Fruit fly (Drosophila melanogaster) whole organism, embryonic: ENCODE results near the gene Pnn.

ENCODE experiments used
- CG10209 ChIP-seq: fragments of 200-800 bp; sonication (Bioruptor generic); optimal IDR thresholded peaks from 3 replicates; lab custom pipeline; 2017; ENCODE audit warnings: missing biosample characterization, mild to moderate bottlenecking, missing genetic modification characterization, missing genetic modification reagents
- CG11695 ChIP-seq: fragments of 200-800 bp; sonication (Bioruptor generic); IDR thresholded peaks from 3 replicates; pipeline ENCODE4 v1.3.6; 2022; ENCODE audit warnings: missing biosample characterization, missing genetic modification characterization
- CG12391 ChIP-seq: fragments of 200-800 bp; sonication (Bioruptor generic); optimal IDR thresholded peaks from 3 replicates; lab custom pipeline; 2018; ENCODE audit warnings: missing biosample characterization, mild to moderate bottlenecking, missing genetic modification characterization, moderate library complexity
- CG14014 ChIP-seq: fragments of 200-800 bp; sonication (Bioruptor generic); IDR thresholded peaks from 2 replicates; pipeline ENCODE4 v1.3.6; 2022; ENCODE audit warnings: missing biosample characterization, missing genetic modification characterization
- CG16813 ChIP-seq: fragments of 200-800 bp; sonication (Bioruptor generic); IDR thresholded peaks from 3 replicates; pipeline ENCODE4 v1.3.6; 2022; ENCODE audit warnings: missing biosample characterization, missing genetic modification characterization; ENCODE audit not compliant: partially characterized antibody
- CG17568 ChIP-seq: fragments of 200-800 bp; sonication (Bioruptor generic); optimal IDR thresholded peaks from 2 replicates; lab custom pipeline; 2018; ENCODE audit warnings: missing biosample characterization, mild to moderate bottlenecking, missing genetic modification characterization, moderate library complexity
- CG1792 ChIP-seq: fragments of 200-800 bp; sonication (Bioruptor generic); optimal IDR thresholded peaks from 2 replicates; lab custom pipeline; 2016; ENCODE audit warnings: missing biosample characterization, missing genetic modification characterization
- CG2116 ChIP-seq: fragments of 200-800 bp; sonication (Bioruptor generic); optimal IDR thresholded peaks from 3 replicates; lab custom pipeline; 2018; ENCODE audit warnings: missing biosample characterization, mild to moderate bottlenecking, missing genetic modification characterization
- CG30403 ChIP-seq: fragments of 200-800 bp; sonication (Bioruptor generic); optimal IDR thresholded peaks from 3 replicates; lab custom pipeline; 2016; ENCODE audit warnings: missing biosample characterization, missing genetic modification characterization
- CG3065 ChIP-seq: fragments of 200-800 bp; sonication (Bioruptor generic); optimal IDR thresholded peaks from 2 replicates; lab custom pipeline; 2016; ENCODE audit warnings: missing biosample characterization, missing genetic modification characterization
- CG32772 ChIP-seq: fragments of 200-800 bp; sonication (Bioruptor generic); IDR thresholded peaks from 2 replicates; pipeline ENCODE4 v1.3.6; 2022; ENCODE audit warnings: missing biosample characterization, missing genetic modification characterization
- CG6854 ChIP-seq: fragments of 200-800 bp; sonication (Bioruptor generic); optimal IDR thresholded peaks from 3 replicates; lab custom pipeline; 2017; ENCODE audit warnings: missing biosample characterization, mild to moderate bottlenecking, missing genetic modification characterization
- CG7928 ChIP-seq: fragments of 200-800 bp; sonication (Bioruptor generic); optimal IDR thresholded peaks from 2 replicates; lab custom pipeline; 2017; ENCODE audit warnings: missing biosample characterization, mild to moderate bottlenecking, missing genetic modification characterization
- CG8359 ChIP-seq: fragments of 200-800 bp; sonication (Bioruptor generic); optimal IDR thresholded peaks from 2 replicates; lab custom pipeline; 2017; ENCODE audit warnings: missing biosample characterization, mild to moderate bottlenecking, missing genetic modification characterization, borderline replicate concordance
- CTCF ChIP-seq: fragments of 200-800 bp; sonication (Bioruptor generic); optimal IDR thresholded peaks from 2 replicates; lab custom pipeline; 2017; ENCODE audit warnings: missing biosample characterization, mild to moderate bottlenecking, missing genetic modification characterization, moderate library complexity
- CrebB ChIP-seq: fragments of 200-800 bp; sonication (Bioruptor generic); optimal IDR thresholded peaks from 3 replicates; lab custom pipeline; 2018; ENCODE audit warnings: missing biosample characterization, mild to moderate bottlenecking, missing genetic modification characterization
- Dref ChIP-seq: fragments of 200-800 bp; sonication (Bioruptor generic); IDR thresholded peaks from 2 replicates; pipeline ENCODE4 v1.3.6; 2022; ENCODE audit warnings: missing biosample characterization, missing genetic modification characterization
- E2f2 ChIP-seq: fragments of 200-800 bp; sonication (Bioruptor generic); IDR thresholded peaks from 2 replicates; pipeline ENCODE4 v1.3.6; 2022; ENCODE audit warnings: missing biosample characterization, missing genetic modification characterization
- HLHmδ ChIP-seq: fragments of 200-800 bp; sonication (Bioruptor generic); optimal IDR thresholded peaks from 2 replicates; lab custom pipeline; 2018; ENCODE audit warnings: missing biosample characterization, mild to moderate bottlenecking, missing genetic modification characterization, moderate library complexity
- Hmr ChIP-seq: fragments of 200-800 bp; sonication (Bioruptor generic); optimal IDR thresholded peaks from 3 replicates; lab custom pipeline; 2017; ENCODE audit warnings: mild to moderate bottlenecking, missing biosample characterization, missing genetic modification reagents, missing genetic modification characterization
- Lim3 ChIP-seq: fragments of 200-800 bp; sonication (Bioruptor generic); IDR thresholded peaks from 2 replicates; pipeline ENCODE4 v1.3.6; 2022; ENCODE audit warnings: missing biosample characterization, missing genetic modification characterization
- MBD-R2 ChIP-seq: fragments of 200-800 bp; sonication (Bioruptor generic); IDR thresholded peaks from 2 replicates; pipeline ENCODE4 v1.3.6; 2022; ENCODE audit warnings: missing biosample characterization, missing genetic modification characterization
- Meics ChIP-seq: fragments of 200-800 bp; sonication (Bioruptor generic); optimal IDR thresholded peaks from 2 replicates; lab custom pipeline; 2017; ENCODE audit warnings: missing biosample characterization, mild to moderate bottlenecking, missing genetic modification characterization
- Myb ChIP-seq: fragments of 200-800 bp; sonication (Bioruptor generic); optimal IDR thresholded peaks from 2 replicates; lab custom pipeline; 2016; ENCODE audit warnings: missing biosample characterization, missing genetic modification characterization
- NC2α ChIP-seq: fragments of 200-800 bp; sonication (Bioruptor generic); optimal IDR thresholded peaks from 2 replicates; lab custom pipeline; 2016; ENCODE audit warnings: missing biosample characterization, missing genetic modification characterization
- Nf-YA ChIP-seq: fragments of 200-800 bp; sonication (Bioruptor generic); IDR thresholded peaks from 2 replicates; pipeline ENCODE4 v1.3.6; 2022; ENCODE audit warnings: missing biosample characterization, missing genetic modification characterization
- az2 ChIP-seq: fragments of 200-800 bp; sonication (Bioruptor generic); optimal IDR thresholded peaks from 3 replicates; lab custom pipeline; 2016; ENCODE audit warnings: missing biosample characterization, missing genetic modification characterization
- ci ChIP-seq: fragments of 200-800 bp; sonication (Bioruptor generic); IDR thresholded peaks from 3 replicates; pipeline ENCODE4 v1.3.6; 2022; ENCODE audit warnings: missing biosample characterization, missing genetic modification characterization
- crol ChIP-seq: fragments of 200-800 bp; sonication (Bioruptor generic); IDR thresholded peaks from 2 replicates; pipeline ENCODE4 v1.3.6; 2022; ENCODE audit warnings: missing biosample characterization, missing genetic modification characterization
- dmrt99B ChIP-seq: fragments of 200-800 bp; sonication (Bioruptor generic); optimal IDR thresholded peaks from 2 replicates; lab custom pipeline; 2018; ENCODE audit warnings: missing biosample characterization, mild to moderate bottlenecking, missing genetic modification characterization, moderate library complexity
- ems ChIP-seq: fragments of 200-800 bp; sonication (Bioruptor generic); optimal IDR thresholded peaks from 3 replicates; lab custom pipeline; 2016; ENCODE audit warnings: missing biosample characterization, missing genetic modification characterization
- ewg ChIP-seq: fragments of 200-800 bp; sonication (Bioruptor generic); optimal IDR thresholded peaks from 3 replicates; lab custom pipeline; 2017; ENCODE audit warnings: mild to moderate bottlenecking, missing biosample characterization, missing genetic modification reagents, missing genetic modification characterization
- fd64A ChIP-seq: fragments of 200-800 bp; sonication (Bioruptor generic); optimal IDR thresholded peaks from 3 replicates; lab custom pipeline; 2018; ENCODE audit warnings: missing biosample characterization, mild to moderate bottlenecking, missing genetic modification characterization
- fru ChIP-seq: fragments of >200 bp; optimal IDR thresholded peaks from 2 replicates; lab custom pipeline; 2017
- gsb-n ChIP-seq: fragments of 200-800 bp; sonication (Bioruptor generic); optimal IDR thresholded peaks from 3 replicates; lab custom pipeline; 2018; ENCODE audit warnings: missing biosample characterization, mild to moderate bottlenecking, missing genetic modification characterization
- hbn ChIP-seq: fragments of 200-800 bp; sonication (Bioruptor generic); IDR thresholded peaks from 2 replicates; pipeline ENCODE4 v1.3.6; 2022; ENCODE audit warnings: missing biosample characterization, missing genetic modification characterization; ENCODE audit not compliant: partially characterized antibody
- inv ChIP-seq: fragments of 200-800 bp; sonication (Bioruptor generic); IDR thresholded peaks from 2 replicates; pipeline ENCODE4 v1.3.6; 2022; ENCODE audit warnings: missing biosample characterization, missing genetic modification characterization; ENCODE audit not compliant: partially characterized antibody
- jing ChIP-seq: fragments of 200-800 bp; sonication (Bioruptor generic); optimal IDR thresholded peaks from 2 replicates; lab custom pipeline; 2018; ENCODE audit warnings: missing biosample characterization, mild to moderate bottlenecking, missing genetic modification characterization
- klu ChIP-seq: fragments of 200-800 bp; sonication (Bioruptor generic); IDR thresholded peaks from 2 replicates; pipeline ENCODE4 v1.3.6; 2022; ENCODE audit warnings: missing biosample characterization, missing genetic modification characterization
- nerfin-1 ChIP-seq: fragments of 200-800 bp; sonication (Bioruptor generic); optimal IDR thresholded peaks from 3 replicates; lab custom pipeline; 2019; ENCODE audit warnings: missing biosample characterization, mild to moderate bottlenecking, missing genetic modification characterization, moderate library complexity
- nerfin-2 ChIP-seq: fragments of 200-800 bp; sonication (Bioruptor generic); IDR thresholded peaks from 2 replicates; pipeline ENCODE4 v1.3.6; 2022; ENCODE audit warnings: missing biosample characterization, missing genetic modification characterization; ENCODE audit not compliant: partially characterized antibody
- rib ChIP-seq: fragments of 200-800 bp; sonication (Bioruptor generic); IDR thresholded peaks from 2 replicates; pipeline ENCODE4 v1.3.6; 2022; ENCODE audit warnings: missing biosample characterization, missing genetic modification characterization
- slp2 ChIP-seq: fragments of 200-800 bp; sonication (Bioruptor generic); optimal IDR thresholded peaks from 2 replicates; lab custom pipeline; 2016; ENCODE audit warnings: missing biosample characterization, missing genetic modification characterization
- sna ChIP-seq: fragments of 200-800 bp; sonication (Bioruptor generic); IDR thresholded peaks from 2 replicates; pipeline ENCODE4 v1.3.6; 2022; ENCODE audit warnings: missing biosample characterization, missing genetic modification characterization; ENCODE audit not compliant: partially characterized antibody
- sug ChIP-seq: fragments of 200-800 bp; optimal IDR thresholded peaks from 2 replicates; lab custom pipeline; 2019; ENCODE audit warnings: missing biosample characterization, mild to moderate bottlenecking, missing genetic modification characterization, moderate library complexity
- ttk ChIP-seq: fragments of 200-800 bp; sonication (Bioruptor generic); IDR thresholded peaks from 2 replicates; pipeline ENCODE4 v2.1.2; 2022; ENCODE audit warnings: missing biosample characterization, missing genetic modification characterization
- wor ChIP-seq: fragments of 200-800 bp; sonication (Bioruptor generic); IDR thresholded peaks from 2 replicates; pipeline ENCODE4 v1.3.6; 2022; ENCODE audit warnings: missing biosample characterization, missing genetic modification characterization
- z ChIP-seq: fragments of 200-800 bp; sonication (Bioruptor generic); IDR thresholded peaks from 3 replicates; pipeline ENCODE4 v1.3.6; 2022; ENCODE audit warnings: missing biosample characterization, missing genetic modification characterization
- zen2 ChIP-seq: fragments of 200-800 bp; sonication (Bioruptor generic); IDR thresholded peaks from 3 replicates; pipeline ENCODE4 v1.3.6; 2022; ENCODE audit warnings: missing biosample characterization, missing genetic modification characterization; ENCODE audit not compliant: partially characterized antibody

The Pnn gene

DNA sequence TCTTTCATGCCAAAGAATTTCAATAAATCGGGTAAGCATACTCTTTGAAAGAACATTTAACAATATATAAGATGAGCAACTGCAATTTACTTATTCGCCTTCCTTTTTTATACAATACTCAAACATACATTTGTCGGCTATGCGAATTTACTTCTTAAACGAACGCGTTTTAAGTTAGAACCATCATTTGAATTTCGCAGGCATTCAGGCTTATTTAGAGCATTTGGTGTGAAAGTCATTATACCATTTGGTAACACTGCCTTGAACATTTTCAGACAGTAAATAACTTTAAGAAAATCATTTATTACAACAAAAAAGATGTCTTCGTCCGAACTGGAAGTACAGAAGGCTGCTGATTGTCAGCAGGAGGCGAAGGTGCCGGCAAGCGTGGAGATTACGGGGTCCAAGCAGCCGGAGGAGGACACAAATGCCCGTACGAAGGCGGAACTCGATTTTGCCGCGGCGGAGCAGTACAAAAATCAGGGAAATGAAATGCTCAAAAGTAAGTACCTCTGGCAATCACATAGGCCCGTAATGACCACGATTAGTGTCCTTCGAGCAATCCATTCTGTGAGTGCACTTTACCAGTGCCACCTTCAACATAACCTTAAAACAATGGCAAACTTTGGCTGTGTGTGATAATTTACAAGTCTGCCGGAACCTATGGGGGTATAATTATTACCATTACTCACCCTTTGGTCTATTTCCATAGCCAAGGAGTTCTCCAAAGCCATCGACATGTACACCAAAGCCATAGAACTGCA, 7.4 kb downstream of the Pnn start (continued):
- TF ChIP-seq Lim3 (GFP tag; lab: Robert Waterston, UW) (no peak), fru (lab: Kevin White, UChicago) (no peak), Meics (GFP tag; lab: Kevin White, UChicago) (no peak), slp2 (GFP tag; lab: Kevin White, UChicago) (no peak), CG17568 (GFP tag; lab: Kevin White, UChicago) (no peak), CG10209 (GFP tag; lab: Kevin White, UChicago) (no peak)

DNA sequence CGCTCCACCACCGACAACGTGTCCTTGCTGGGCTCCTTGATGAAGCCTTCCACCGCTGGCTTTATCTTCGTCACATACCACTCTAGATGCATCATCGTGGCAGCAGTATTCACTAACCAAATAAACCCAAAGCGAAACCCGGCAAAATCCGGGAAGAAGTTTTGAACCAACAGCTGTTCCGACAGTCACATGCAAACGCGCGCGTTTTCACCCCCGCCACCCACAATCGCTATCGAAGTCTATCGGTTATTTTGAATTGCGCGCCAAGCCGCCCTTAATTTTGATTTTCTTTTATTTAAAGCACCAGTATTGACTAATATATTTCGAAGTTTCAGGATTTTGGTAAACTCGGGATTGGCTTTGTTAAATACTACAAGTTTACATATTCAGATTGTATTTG, 13.8 kb downstream of the Pnn start, which contains the start of gene Tti1:
Gene Tti1, minus strand, starts transcription at position 200 of the 400 bp plus-strand sequence.
- no peak for TF ChIP-seq gsb-n
- peak; percentile 57; the same call in 1 of the 2 replicates for TF ChIP-seq klu
- peak; percentile 92 for TF ChIP-seq E2f2 (GFP tag; lab: Robert Waterston, UW)
- TF ChIP-seq CG7928 (GFP tag; lab: Kevin White, UChicago), result no peak
- TF ChIP-seq Myb, result no peak
- TF ChIP-seq wor (GFP tag; lab: Robert Waterston, UW), result no peak
- no peak for TF ChIP-seq CG30403 (GFP tag; lab: Kevin White, UChicago)
- no peak for TF ChIP-seq CG11695 (GFP tag; lab: Robert Waterston, UW)
- peak; percentile 38; the same call in 1 of the 2 replicates for TF ChIP-seq hbn
- no peak for TF ChIP-seq ci (GFP tag; lab: Robert Waterston, UW)
- no peak for TF ChIP-seq jing
- TF ChIP-seq CTCF (GFP tag; lab: Kevin White, UChicago), result no peak
- no peak for TF ChIP-seq CG32772 (GFP tag; lab: Robert Waterston, UW)
- no peak for TF ChIP-seq CG2116 (GFP tag; lab: Kevin White, UChicago)
- TF ChIP-seq sug (tag; lab: Kevin White, UChicago), result no peak
- no peak for TF ChIP-seq nerfin-2 (GFP tag; lab: Robert Waterston, UW)
- no peak for TF ChIP-seq CG12391 (tag; lab: Kevin White, UChicago)
- TF ChIP-seq az2, result no peak
- TF ChIP-seq crol (GFP tag; lab: Robert Waterston, UW), result peak; percentile 77
- TF ChIP-seq Hmr (GFP tag; lab: Kevin White, UChicago), result no peak
- TF ChIP-seq nerfin-1 (tag; lab: Kevin White, UChicago), result no peak
- TF ChIP-seq rib, result no peak
- no peak for TF ChIP-seq HLHmδ (GFP tag; lab: Kevin White, UChicago)
- TF ChIP-seq z (GFP tag; lab: Robert Waterston, UW), result no peak
- TF ChIP-seq CG8359 (GFP tag; lab: Kevin White, UChicago), result no peak
- TF ChIP-seq CrebB (tag; lab: Kevin White, UChicago), result no peak
- TF ChIP-seq ewg (GFP tag; lab: Kevin White, UChicago), result no peak
- 0 out of 3 replicates have a peak, but pooled peaks have one; percentile 7 for TF ChIP-seq zen2 (GFP tag; lab: Robert Waterston, UW)
- TF ChIP-seq NC2α, result no peak
- no peak for TF ChIP-seq CG14014
- no peak for TF ChIP-seq dmrt99B (tag; lab: Kevin White, UChicago)
- no peak for TF ChIP-seq fd64A (GFP tag; lab: Kevin White, UChicago)
- TF ChIP-seq CG3065, result no peak
- peak; percentile 84 for TF ChIP-seq MBD-R2 (GFP tag; lab: Robert Waterston, UW)
- no peak for TF ChIP-seq Nf-YA
- TF ChIP-seq CG1792, result no peak
- TF ChIP-seq Dref (GFP tag; lab: Robert Waterston, UW), result peak; percentile 83
- no peak for TF ChIP-seq inv
- TF ChIP-seq sna, result 0 out of 2 replicates have a peak, but pooled peaks have one; percentile 27
- no peak for TF ChIP-seq CG6854 (GFP tag; lab: Kevin White, UChicago)
- no peak for TF ChIP-seq ttk (GFP tag; lab: Robert Waterston, UW)
- no peak for TF ChIP-seq ems
- TF ChIP-seq CG16813 (GFP tag; lab: Robert Waterston, UW), result no peak
